Worm (Caenorhabditis elegans) whole organism, mixed stage, embryonic: Measurements from ENCODE around the gene dgn-1.

Experiments used
- M03D4.4 ChIP-seq: sonication (generic microtip); optimal IDR thresholded peaks from 2 replicates; lab custom pipeline; 2017; ENCODE audit warnings: mild to moderate bottlenecking, missing genetic modification characterization, missing compliant biosample characterization
- bed-3 ChIP-seq: fragments of 200-800 bp; sonication (Bioruptor generic); optimal IDR thresholded peaks from 3 replicates; lab custom pipeline; 2018; ENCODE audit warnings: mild to moderate bottlenecking, missing genetic modification characterization, moderate library complexity, missing compliant biosample characterization
- blmp-1 ChIP-seq: fragments of 150-350 bp; optimal IDR thresholded peaks from 2 replicates; lab custom pipeline; 2014; ENCODE audit warnings: missing biosample characterization, missing genetic modification characterization
- ceh-39 ChIP-seq: fragments of 150-350 bp; optimal IDR thresholded peaks from 2 replicates; lab custom pipeline; 2014; ENCODE audit warnings: missing biosample characterization, missing genetic modification characterization
- ceh-43 ChIP-seq: fragments of 200-800 bp; sonication (Bioruptor generic); optimal IDR thresholded peaks from 2 replicates; lab custom pipeline; 2018; ENCODE audit warnings: mild to moderate bottlenecking, missing genetic modification characterization, moderate library complexity, missing compliant biosample characterization
- ceh-83 ChIP-seq: fragments of 200-800 bp; sonication (Bioruptor generic); optimal IDR thresholded peaks from 2 replicates; lab custom pipeline; 2018; ENCODE audit warnings: mild to moderate bottlenecking, missing genetic modification characterization, missing compliant biosample characterization
- ces-1 ChIP-seq: fragments of 150-350 bp; optimal IDR thresholded peaks from 2 replicates; lab custom pipeline; 2014; ENCODE audit warnings: missing biosample characterization, missing genetic modification reagents, missing genetic modification characterization
- cnd-1 ChIP-seq: fragments of 200-800 bp; sonication (Bioruptor generic); optimal IDR thresholded peaks from 2 replicates; lab custom pipeline; 2018; ENCODE audit warnings: mild to moderate bottlenecking, missing genetic modification characterization, missing compliant biosample characterization
- drap-1 ChIP-seq: fragments of 200-800 bp; sonication (Bioruptor generic); optimal IDR thresholded peaks from 3 replicates; lab custom pipeline; 2018; ENCODE audit warnings: mild to moderate bottlenecking, missing genetic modification characterization, missing compliant biosample characterization
- elt-1 ChIP-seq: sonication (generic microtip); optimal IDR thresholded peaks from 2 replicates; lab custom pipeline; 2017; ENCODE audit warnings: missing genetic modification characterization, mild to moderate bottlenecking, missing compliant biosample characterization, antibody characterized with exemption, moderate library complexity, borderline replicate concordance; ENCODE audit not compliant: insufficient read depth
- elt-3 ChIP-seq: fragments of 150-350 bp; optimal IDR thresholded peaks from 2 replicates; lab custom pipeline; 2014; ENCODE audit warnings: missing biosample characterization, missing genetic modification characterization
- flh-1 ChIP-seq: fragments of 200-800 bp; sonication (Bioruptor generic); optimal IDR thresholded peaks from 2 replicates; lab custom pipeline; 2018; ENCODE audit warnings: mild to moderate bottlenecking, missing genetic modification characterization, moderate library complexity, missing compliant biosample characterization
- ham-2 ChIP-seq: fragments of 200-800 bp; sonication (Bioruptor generic); optimal IDR thresholded peaks from 2 replicates; lab custom pipeline; 2018; ENCODE audit warnings: mild to moderate bottlenecking, missing genetic modification characterization, missing compliant biosample characterization
- hlh-1 ChIP-seq: fragments of 150-350 bp; optimal IDR thresholded peaks from 2 replicates; lab custom pipeline; 2014; ENCODE audit warnings: missing biosample characterization, missing genetic modification reagents, missing genetic modification characterization
- lin-13 ChIP-seq: fragments of 150-350 bp; optimal IDR thresholded peaks from 2 replicates; lab custom pipeline; 2014; ENCODE audit warnings: missing biosample characterization, missing genetic modification characterization
- lin-32 ChIP-seq: fragments of 200-800 bp; sonication (Bioruptor generic); optimal IDR thresholded peaks from 2 replicates; lab custom pipeline; 2018; ENCODE audit warnings: mild to moderate bottlenecking, missing genetic modification characterization, missing compliant biosample characterization
- lsy-2 ChIP-seq: fragments of 150-350 bp; optimal IDR thresholded peaks from 2 replicates; lab custom pipeline; 2014; ENCODE audit warnings: missing biosample characterization, missing genetic modification characterization
- mab-5 ChIP-seq: fragments of 150-350 bp; optimal IDR thresholded peaks from 2 replicates; lab custom pipeline; 2014; ENCODE audit warnings: missing biosample characterization, missing genetic modification characterization
- mep-1 ChIP-seq: fragments of 150-350 bp; optimal IDR thresholded peaks from 2 replicates; lab custom pipeline; 2017; ENCODE audit warnings: missing biosample characterization, missing genetic modification reagents, missing genetic modification characterization, inconsistent platforms
- nhr-12 ChIP-seq: fragments of 150-350 bp; optimal IDR thresholded peaks from 2 replicates; lab custom pipeline; 2014; ENCODE audit warnings: missing biosample characterization, missing genetic modification characterization
- nhr-2 ChIP-seq: fragments of 150-350 bp; optimal IDR thresholded peaks from 2 replicates; lab custom pipeline; 2014; ENCODE audit warnings: missing biosample characterization, missing genetic modification characterization
- nhr-237 ChIP-seq: fragments of 150-350 bp; optimal IDR thresholded peaks from 2 replicates; lab custom pipeline; 2014; ENCODE audit warnings: missing biosample characterization, missing genetic modification characterization
- nhr-28 ChIP-seq: fragments of 150-350 bp; optimal IDR thresholded peaks from 2 replicates; lab custom pipeline; 2014; ENCODE audit warnings: missing biosample characterization, missing genetic modification characterization
- pha-4 ChIP-seq: fragments of 150-350 bp; optimal IDR thresholded peaks from 2 replicates; lab custom pipeline; 2018; ENCODE audit warnings: missing biosample characterization, missing genetic modification reagents, missing genetic modification characterization
- sptf-1 ChIP-seq: sonication (generic microtip); optimal IDR thresholded peaks from 2 replicates; lab custom pipeline; 2017; ENCODE audit warnings: mild to moderate bottlenecking, missing genetic modification characterization, moderate library complexity, missing compliant biosample characterization
- tbx-8 ChIP-seq: fragments of 200-800 bp; sonication (Bioruptor generic); optimal IDR thresholded peaks from 2 replicates; lab custom pipeline; 2018; ENCODE audit warnings: mild to moderate bottlenecking, missing genetic modification characterization, moderate library complexity, missing compliant biosample characterization
- unc-120 ChIP-seq: sonication (generic microtip); optimal IDR thresholded peaks from 2 replicates; lab custom pipeline; 2017; ENCODE audit warnings: missing genetic modification characterization, missing compliant biosample characterization; ENCODE audit not compliant: poor library complexity, severe bottlenecking
- unc-39 ChIP-seq: fragments of 150-350 bp; optimal IDR thresholded peaks from 2 replicates; lab custom pipeline; 2014; ENCODE audit warnings: missing biosample characterization, missing genetic modification characterization
- unc-62 ChIP-seq: fragments of 150-350 bp; optimal IDR thresholded peaks from 2 replicates; lab custom pipeline; 2014; ENCODE audit warnings: missing biosample characterization, missing genetic modification reagents, missing genetic modification characterization
- zip-8 ChIP-seq: fragments of 150-350 bp; optimal IDR thresholded peaks from 2 replicates; lab custom pipeline; 2014; ENCODE audit warnings: missing biosample characterization, missing genetic modification characterization
- ztf-11 ChIP-seq: fragments of 150-350 bp; optimal IDR thresholded peaks from 2 replicates; lab custom pipeline; 2014; ENCODE audit warnings: missing biosample characterization, missing genetic modification characterization

Gene dgn-1

ce11 chrX:10900079-10900724 is 28.6 kb downstream of the dgn-1 start, which contains the start of gene suca-1:
TSS of gene suca-1 (minus strand) at chrX:10900114.
- TF ChIP-seq lsy-2 (tag; lab: Kevin White, UChicago): no peak
- no peak for TF ChIP-seq ces-1 (GFP tag; lab: Kevin White, UChicago)
- peak; percentile 54 for TF ChIP-seq drap-1
- peak; percentile 32 for TF ChIP-seq pha-4
- peak; percentile 49 for TF ChIP-seq lin-13 (tag; lab: Kevin White, UChicago)
- peak; percentile 17 for TF ChIP-seq nhr-237 (tag; lab: Kevin White, UChicago)
- peak; percentile 57 for TF ChIP-seq mep-1
- no peak for TF ChIP-seq nhr-28 (tag; lab: Kevin White, UChicago)
- TF ChIP-seq flh-1: no peak
- TF ChIP-seq zip-8 (tag; lab: Kevin White, UChicago): no peak
- TF ChIP-seq ztf-11 (tag; lab: Kevin White, UChicago): no peak
- peak; percentile 14 for TF ChIP-seq unc-120 (tag; lab: Kevin White, UChicago)
- TF ChIP-seq ceh-43 (GFP tag; lab: Kevin White, UChicago): no peak
- peak; percentile 55 for TF ChIP-seq cnd-1 (tag; lab: Kevin White, UChicago)
- peak; percentile 70 for TF ChIP-seq sptf-1 (tag; lab: Kevin White, UChicago)
- peak; percentile 69 for TF ChIP-seq hlh-1
- peak; percentile 35 for TF ChIP-seq M03D4.4
- no peak for TF ChIP-seq ham-2 (GFP tag; lab: Kevin White, UChicago)
- no peak for TF ChIP-seq ceh-83
- TF ChIP-seq, all 35 proteins: peak for 10

- TF ChIP-seq nhr-2: no peak
- TF ChIP-seq nhr-12 (tag; lab: Kevin White, UChicago): no peak
Observed at ce11 chrX:10896498-10896897, 32.3 kb downstream of the dgn-1 start, which contains the start of gene haly-1. TSS of gene haly-1 (minus strand) at chrX:10896598.

- TF ChIP-seq elt-3 (tag; lab: Kevin White, UChicago) (no peak), unc-120 (tag; lab: Kevin White, UChicago) (no peak), sptf-1 (tag; lab: Kevin White, UChicago) (no peak), unc-62 (no peak), ceh-83 (no peak), tbx-8 (GFP tag; lab: Kevin White, UChicago) (no peak)
Observed at ce11 chrX:10891890-10892289, 36.9 kb downstream of the dgn-1 start, which contains the start of gene F47B10.3. TSS of gene F47B10.3 (plus strand) at chrX:10892190.

- no peak for TF ChIP-seq hlh-1
- no peak for TF ChIP-seq unc-120 (tag; lab: Kevin White, UChicago)
- TF ChIP-seq elt-3 (tag; lab: Kevin White, UChicago): no peak
- no peak for TF ChIP-seq elt-1 (tag; lab: Kevin White, UChicago)
Observed at ce11 chrX:10890965-10891364, 37.8 kb downstream of the dgn-1 start, which contains the start of gene F47B10.4. TSS of gene F47B10.4 (plus strand) at chrX:10891265.

- no peak for TF ChIP-seq unc-120 (tag; lab: Kevin White, UChicago)
- no peak for TF ChIP-seq pha-4
- no peak for TF ChIP-seq lin-32 (GFP tag; lab: Kevin White, UChicago)
- no peak for TF ChIP-seq hlh-1
- TF ChIP-seq M03D4.4: no peak
- TF ChIP-seq sptf-1 (tag; lab: Kevin White, UChicago): no peak
- TF ChIP-seq ztf-11 (tag; lab: Kevin White, UChicago): no peak
- TF ChIP-seq mep-1: no peak
- no peak for TF ChIP-seq ces-1 (GFP tag; lab: Kevin White, UChicago)
- TF ChIP-seq flh-1: no peak
- no peak for TF ChIP-seq unc-39 (tag; lab: Kevin White, UChicago)
- no peak for TF ChIP-seq nhr-28 (tag; lab: Kevin White, UChicago)
- TF ChIP-seq bed-3 (GFP tag; lab: Kevin White, UChicago): no peak
- no peak for TF ChIP-seq blmp-1 (tag; lab: Kevin White, UChicago)
- TF ChIP-seq ceh-39: no peak
- no peak for TF ChIP-seq mab-5 (tag; lab: Kevin White, UChicago)
Observed at ce11 chrX:10890456-10890855, 38.3 kb downstream of the dgn-1 start, which contains the start of gene F47B10.5. TSS of gene F47B10.5 (minus strand) at chrX:10890556.
